5 fruit fly cellular contexts compared by ENCODE assay signal in genomic region chr2L:2808038-2808699, dm6.
A peak's percentile ranks its signal among the peaks of the same experiment; 100 is the strongest.
TF ChIP-seq lines count a peak whose summit lies in the region.

No protein-coding gene starts in this region.

- TF ChIP-seq CTCF in whole organism, embryonic (GFP tag; optimal IDR thresholded peaks at IDR 0.05; lab: Kevin White, UChicago), result no peak

TF ChIP-seq in whole organism, adult, 20 proteins besides CTCF, POLR2A, EP300 and RAD21 (continues in another document):
- TF ChIP-seq CG7045 (GFP tag; optimal IDR thresholded peaks at IDR 0.05; lab: Kevin White, UChicago) (no peak), Clk (GFP tag; optimal IDR thresholded peaks at IDR 0.05; lab: Kevin White, UChicago) (no peak), bab1 (GFP tag; optimal IDR thresholded peaks at IDR 0.05; lab: Kevin White, UChicago) (peak; percentile 4), cic (GFP tag; optimal IDR thresholded peaks at IDR 0.05; lab: Kevin White, UChicago) (peak; percentile 63), ovo (GFP tag; optimal IDR thresholded peaks at IDR 0.05; lab: Kevin White, UChicago) (no peak), CG1620 (GFP tag; optimal IDR thresholded peaks at IDR 0.05; lab: Kevin White, UChicago) (no peak), kay (GFP tag; lab: Kevin White, UChicago; ENCODE audit: borderline replicate concordance) (no peak), cnc (optimal IDR thresholded peaks at IDR 0.05; lab: Kevin White, UChicago) (no peak), Mnt (GFP tag; optimal IDR thresholded peaks at IDR 0.05; lab: Kevin White, UChicago) (peak; percentile 4), CG14711 (tag; optimal IDR thresholded peaks at IDR 0.05; lab: Kevin White, UChicago) (peak; percentile 21), Hr96 (GFP tag; optimal IDR thresholded peaks at IDR 0.05; lab: Kevin White, UChicago) (peak; percentile 24), CG12768 (GFP tag; optimal IDR thresholded peaks at IDR 0.05; lab: Kevin White, UChicago) (no peak), pad (GFP tag; optimal IDR thresholded peaks at IDR 0.05; lab: Kevin White, UChicago) (no peak), tj (GFP tag; optimal IDR thresholded peaks at IDR 0.05; lab: Kevin White, UChicago) (no peak), CG11617 (GFP tag; optimal IDR thresholded peaks at IDR 0.05; lab: Kevin White, UChicago) (no peak), CG33017 (tag; optimal IDR thresholded peaks at IDR 0.05; lab: Kevin White, UChicago) (peak; percentile 4), toe (GFP tag; optimal IDR thresholded peaks at IDR 0.05; lab: Kevin White, UChicago) (peak; percentile 19), Crg-1 (GFP tag; optimal IDR thresholded peaks at IDR 0.05; lab: Kevin White, UChicago) (no peak), CG7101 (tag; optimal IDR thresholded peaks at IDR 0.05; lab: Kevin White, UChicago) (peak; percentile 17)

TF ChIP-seq in whole organism, embryonic, 481 proteins besides CTCF, POLR2A, EP300 and RAD21 (continues in another document):
- TF ChIP-seq CG13287 (GFP tag; IDR thresholded peaks at IDR 0.05; lab: Robert Waterston, UW; ENCODE audit: partially characterized antibody) (peak; percentile 37; the same call in 1 of the 2 replicates), CG14050 (GFP tag; IDR thresholded peaks at IDR 0.05; lab: Robert Waterston, UW) (peak; percentile 56; the same call in 2 of the 3 replicates), CG10959 (GFP tag; IDR thresholded peaks at IDR 0.05; lab: Robert Waterston, UW) (no peak), lola (GFP tag; optimal IDR thresholded peaks at IDR 0.05; lab: Kevin White, UChicago) (no peak), CG6175 (GFP tag; IDR thresholded peaks at IDR 0.05; lab: Robert Waterston, UW) (0 out of 3 replicates have a peak, but pooled peaks have one; percentile 15), knrl (GFP tag; IDR thresholded peaks at IDR 0.05; lab: Robert Waterston, UW; ENCODE audit: partially characterized antibody) (0 out of 3 replicates have a peak, but pooled peaks have one; percentile 21), CG2120 (GFP tag; optimal IDR thresholded peaks at IDR 0.05; lab: Kevin White, UChicago) (no peak), CG10543 (GFP tag; optimal IDR thresholded peaks at IDR 0.05; lab: Kevin White, UChicago) (peak; percentile 4), CG34376 (GFP tag; optimal IDR thresholded peaks at IDR 0.05; lab: Kevin White, UChicago) (peak; percentile 42), HLH54F (GFP tag; optimal IDR thresholded peaks at IDR 0.05; lab: Kevin White, UChicago) (no peak), CG10979 (tag; optimal IDR thresholded peaks at IDR 0.05; lab: Kevin White, UChicago) (no peak), CG5180 (GFP tag; optimal IDR thresholded peaks at IDR 0.05; lab: Kevin White, UChicago) (peak; percentile 95), cwo (GFP tag; optimal IDR thresholded peaks at IDR 0.05; lab: Kevin White, UChicago) (peak; percentile 38), Jarid2 (GFP tag; optimal IDR thresholded peaks at IDR 0.05; lab: Kevin White, UChicago) (peak; percentile 56), CG6791 (GFP tag; IDR thresholded peaks at IDR 0.05; lab: Robert Waterston, UW; ENCODE audit: partially characterized antibody) (0 out of 3 replicates have a peak, but pooled peaks have one; percentile 25), CG32532 (GFP tag; IDR thresholded peaks at IDR 0.05; lab: Robert Waterston, UW) (peak; percentile 21; the same call in 1 of the 2 replicates)

TF ChIP-seq in whole organism, prepupa, 60 proteins besides CTCF, POLR2A, EP300 and RAD21 (continues in another document):
- peak; percentile 1 for TF ChIP-seq vri (GFP tag; optimal IDR thresholded peaks at IDR 0.05; lab: Kevin White, UChicago)
- TF ChIP-seq Eip93F (GFP tag; optimal IDR thresholded peaks at IDR 0.05; lab: Kevin White, UChicago), result no peak
- TF ChIP-seq eg (GFP tag; IDR thresholded peaks at IDR 0.05; lab: Robert Waterston, UW), result peak; percentile 28; the same call in 1 of the 3 replicates
- 0 out of 3 replicates have a peak, but pooled peaks have one; percentile 32 for TF ChIP-seq CG8119 (GFP tag; IDR thresholded peaks at IDR 0.05; lab: Robert Waterston, UW)
- no peak for TF ChIP-seq CG11294 (GFP tag; IDR thresholded peaks at IDR 0.05; lab: Robert Waterston, UW)
- no peak for TF ChIP-seq Blimp-1 (GFP tag; optimal IDR thresholded peaks at IDR 0.05; lab: Kevin White, UChicago)
- TF ChIP-seq CG6808 (GFP tag; optimal IDR thresholded peaks at IDR 0.05; lab: Kevin White, UChicago), result peak; percentile 27
- TF ChIP-seq CG11902 (GFP tag; optimal IDR thresholded peaks at IDR 0.05; lab: Kevin White, UChicago), result no peak
- no peak for TF ChIP-seq Smox (GFP tag; optimal IDR thresholded peaks at IDR 0.05; lab: Kevin White, UChicago)
- TF ChIP-seq Met (GFP tag; optimal IDR thresholded peaks at IDR 0.05; lab: Kevin White, UChicago), result no peak
- TF ChIP-seq CG16779 (tag; optimal IDR thresholded peaks at IDR 0.05; lab: Kevin White, UChicago), result peak; percentile 11
- no peak for TF ChIP-seq cyc (GFP tag; optimal IDR thresholded peaks at IDR 0.05; lab: Kevin White, UChicago)
- no peak for TF ChIP-seq dac (GFP tag; optimal IDR thresholded peaks at IDR 0.05; lab: Kevin White, UChicago)
- peak; percentile 3 for TF ChIP-seq Eip75B (GFP tag; optimal IDR thresholded peaks at IDR 0.05; lab: Kevin White, UChicago)
- peak; percentile 25 for TF ChIP-seq Eip78C (GFP tag; lab: Kevin White, UChicago)
- TF ChIP-seq CG15336 (GFP tag; IDR thresholded peaks at IDR 0.05; lab: Robert Waterston, UW), result no peak
- peak in 1 of 2 experiments; percentile 47 for TF ChIP-seq ss (GFP tag; optimal IDR thresholded peaks at IDR 0.05; lab: Kevin White, UChicago)
- peak; percentile 89 for TF ChIP-seq svp (GFP tag; lab: Kevin White, UChicago)
- peak; percentile 5 for TF ChIP-seq CG9139 (GFP tag; optimal IDR thresholded peaks at IDR 0.05; lab: Kevin White, UChicago)
- TF ChIP-seq salr (GFP tag; optimal IDR thresholded peaks at IDR 0.05; lab: Kevin White, UChicago), result no peak

TF ChIP-seq in whole organism, pupa, 21 proteins besides CTCF, POLR2A, EP300 and RAD21:
- TF ChIP-seq CG17806 (tag; optimal IDR thresholded peaks at IDR 0.05; lab: Kevin White, UChicago) (no peak), Pif1B (GFP tag; optimal IDR thresholded peaks at IDR 0.05; lab: Kevin White, UChicago) (no peak), CG4496 (GFP tag; IDR thresholded peaks at IDR 0.05; lab: Robert Waterston, UW) (peak; percentile 67), CG34367 (tag; optimal IDR thresholded peaks at IDR 0.05; lab: Kevin White, UChicago) (no peak), CG13204 (GFP tag; optimal IDR thresholded peaks at IDR 0.05; lab: Kevin White, UChicago) (peak; percentile 54), CG12605 (GFP tag; IDR thresholded peaks at IDR 0.05; lab: Robert Waterston, UW) (peak; percentile 44), Ets98B (GFP tag; IDR thresholded peaks at IDR 0.05; lab: Robert Waterston, UW) (peak; percentile 37; the same call in 1 of the 2 replicates)

TF ChIP-seq in whole organism, wandering third instar larva, 38 proteins besides CTCF, POLR2A, EP300 and RAD21:
- no peak for TF ChIP-seq Mio (GFP tag; optimal IDR thresholded peaks at IDR 0.05; lab: Kevin White, UChicago)
- TF ChIP-seq CrebA (GFP tag; optimal IDR thresholded peaks at IDR 0.05; lab: Kevin White, UChicago; ENCODE audit: borderline replicate concordance), result peak; percentile 3
- peak; percentile 1 for TF ChIP-seq br (GFP tag; optimal IDR thresholded peaks at IDR 0.05; lab: Kevin White, UChicago)
- TF ChIP-seq Sp1 (GFP tag; optimal IDR thresholded peaks at IDR 0.05; lab: Kevin White, UChicago), result peak; percentile 12
